Worm (Caenorhabditis elegans) whole organism, L1 larva: Measurements from ENCODE around the gene hpo-28.

Source experiments
- C04F5.9 ChIP-seq: sonication (generic microtip); optimal IDR thresholded peaks from 2 replicates; lab custom pipeline; 2016; ENCODE audit warnings: missing genetic modification characterization, missing compliant biosample characterization
- dpl-1 ChIP-seq, 3 experiments: fragments of 150-350 bp in 2 of 3; sonication (generic microtip) in 1 of 3; optimal IDR thresholded peaks; 2 replicates each; lab custom pipeline; 2014 to 2017; ENCODE audit warnings: missing biosample characterization in 3 of 3, missing genetic modification characterization in 3 of 3, missing genetic modification reagents in 3 of 3
- lin-14 ChIP-seq: fragments of 200-800 bp; sonication (Bioruptor generic); optimal IDR thresholded peaks from 2 replicates; lab custom pipeline; 2018; ENCODE audit warnings: mild to moderate bottlenecking, missing genetic modification characterization, moderate library complexity, missing compliant biosample characterization
- lir-3 ChIP-seq: sonication (generic microtip); optimal IDR thresholded peaks from 2 replicates; lab custom pipeline; 2016; ENCODE audit warnings: mild to moderate bottlenecking, missing genetic modification characterization, moderate library complexity, missing compliant biosample characterization; ENCODE audit not compliant: poor library complexity
- mdl-1 ChIP-seq, 2 experiments: fragments of 150-350 bp; optimal IDR thresholded peaks; 2 replicates each; lab custom pipeline; 2014 to 2017; ENCODE audit warnings: missing biosample characterization in 2 of 2, missing genetic modification characterization in 2 of 2, inconsistent platforms in 1 of 2
- nhr-76 ChIP-seq: sonication (generic microtip); optimal IDR thresholded peaks from 2 replicates; lab custom pipeline; 2017; ENCODE audit warnings: missing biosample characterization, missing genetic modification characterization
- pag-3 ChIP-seq: sonication (generic microtip); optimal IDR thresholded peaks from 2 replicates; lab custom pipeline; 2017; ENCODE audit warnings: missing genetic modification characterization, mild to moderate bottlenecking, missing compliant biosample characterization, antibody characterized with exemption, borderline replicate concordance; ENCODE audit not compliant: insufficient read depth
- rnt-1 ChIP-seq: sonication (generic microtip); optimal IDR thresholded peaks from 2 replicates; lab custom pipeline; 2016; ENCODE audit warnings: mild to moderate bottlenecking, missing genetic modification characterization, moderate library complexity, missing compliant biosample characterization
- skn-1 ChIP-seq: fragments of 150-350 bp; optimal IDR thresholded peaks from 2 replicates; lab custom pipeline; 2014; ENCODE audit warnings: missing biosample characterization, missing genetic modification characterization
- unc-86 ChIP-seq: sonication (generic microtip); optimal IDR thresholded peaks from 2 replicates; lab custom pipeline; 2016; ENCODE audit warnings: missing genetic modification characterization, missing compliant biosample characterization

DNA sequence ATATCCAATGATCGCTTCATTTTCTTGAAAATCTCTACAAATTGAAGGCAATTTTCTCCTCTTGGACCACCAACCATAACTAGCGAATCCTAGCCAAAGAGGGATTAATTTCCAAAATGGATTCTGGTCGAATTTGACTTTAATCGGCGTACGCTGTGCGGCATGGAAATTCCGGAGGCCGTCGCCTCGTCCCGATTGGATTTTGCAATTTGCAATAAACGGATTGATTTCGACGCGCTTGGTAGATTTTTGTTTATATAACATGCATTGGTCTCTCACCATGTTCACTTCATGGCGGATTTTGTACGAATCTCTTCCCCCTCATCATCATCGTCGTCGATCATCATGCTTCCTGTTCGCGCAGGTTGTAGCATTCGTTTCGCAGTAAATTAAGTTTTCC is 43.4 kb downstream of the hpo-28 start:
- TF ChIP-seq C04F5.9 (tag; lab: Kevin White, UChicago) (no peak), skn-1 (tag; lab: Kevin White, UChicago) (no peak), lir-3 (no peak), mdl-1 (tag; optimal IDR thresholded peaks at IDR 0.05; lab: Kevin White, UChicago) (no peak), lin-14 (GFP tag; lab: Kevin White, UChicago) (peak; percentile 23), nhr-76 (tag; lab: Kevin White, UChicago) (no peak), rnt-1 (tag; lab: Kevin White, UChicago) (no peak), unc-86 (tag; lab: Kevin White, UChicago) (no peak), dpl-1 (GFP tag; optimal IDR thresholded peaks at IDR 0.05; lab: Kevin White, UChicago) (no peak), pag-3 (no peak)
